Worm (Caenorhabditis elegans) whole organism, L4/young adult: ENCODE results near the gene F58H1.7.

Experiments
- dao-5 ChIP-seq: sonication (generic microtip); optimal IDR thresholded peaks from 2 replicates; lab custom pipeline; 2016; ENCODE audit warnings: missing genotype, missing genetic modification characterization, moderate library complexity, missing compliant biosample characterization
- him-1 ChIP-seq: sonication (generic microtip); optimal IDR thresholded peaks from 2 replicates; lab custom pipeline; 2016; ENCODE audit warnings: missing genotype, missing genetic modification reagents, missing genetic modification characterization, missing compliant biosample characterization

DNA sequence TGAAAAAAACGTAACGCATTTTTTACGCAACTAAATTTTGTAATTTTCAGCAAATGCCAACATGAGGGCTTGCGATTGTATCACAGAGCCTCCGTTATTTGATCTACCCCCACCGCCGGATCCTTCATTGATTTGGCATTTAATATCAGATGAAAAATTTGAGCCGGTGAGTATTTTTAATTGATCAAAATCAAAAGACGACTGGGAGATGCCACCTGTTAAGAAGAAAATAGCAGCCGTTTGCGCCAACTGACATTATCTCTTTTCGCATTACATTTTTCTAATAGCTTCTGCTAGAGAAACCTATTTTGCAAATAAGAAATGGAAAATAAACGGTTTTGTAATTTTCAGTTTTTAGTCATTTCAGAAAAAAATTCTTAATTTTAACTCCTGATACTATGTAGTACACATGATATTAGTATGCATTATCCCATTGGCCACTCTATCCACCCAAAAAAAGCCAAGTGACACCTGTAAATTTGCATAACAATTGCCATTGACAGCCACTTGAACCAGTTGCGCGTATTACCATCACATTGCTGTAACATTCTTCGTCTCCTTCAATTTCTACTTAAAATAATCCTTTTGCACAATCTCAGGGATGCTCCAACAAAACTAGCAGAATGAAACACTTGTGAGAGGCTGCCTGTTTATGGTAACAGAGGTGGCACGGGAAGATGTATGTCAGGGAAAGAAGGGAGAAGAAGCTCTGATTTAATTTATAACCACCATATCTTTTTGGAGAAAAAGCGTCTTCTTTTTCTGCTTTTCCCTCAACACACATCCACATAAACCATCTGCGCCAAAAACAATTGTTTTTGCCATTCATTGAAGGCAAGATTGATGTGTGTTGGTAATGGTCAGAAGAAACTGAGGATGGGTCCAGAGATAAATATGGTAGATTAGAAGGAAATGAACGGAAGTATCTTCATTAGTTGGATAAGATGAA lies 6.0 kb downstream of the F58H1.7 start, which contains the start of gene F58H1.5:
- TF ChIP-seq him-1 (tag; lab: Kevin White, UChicago) (no peak), dao-5 (tag; lab: Kevin White, UChicago) (no peak)
